Worm (Caenorhabditis elegans): Measurements from ENCODE around the gene lmtr-2.

Gene lmtr-2

ce11 chrV:8050811-8051210, 39.9 kb upstream of the lmtr-2 start, which contains the start of gene col-43 (continued):
- TF ChIP-seq egl-43 (GFP tag; IDR thresholded peaks at IDR 0.05), result no peak

DNA sequence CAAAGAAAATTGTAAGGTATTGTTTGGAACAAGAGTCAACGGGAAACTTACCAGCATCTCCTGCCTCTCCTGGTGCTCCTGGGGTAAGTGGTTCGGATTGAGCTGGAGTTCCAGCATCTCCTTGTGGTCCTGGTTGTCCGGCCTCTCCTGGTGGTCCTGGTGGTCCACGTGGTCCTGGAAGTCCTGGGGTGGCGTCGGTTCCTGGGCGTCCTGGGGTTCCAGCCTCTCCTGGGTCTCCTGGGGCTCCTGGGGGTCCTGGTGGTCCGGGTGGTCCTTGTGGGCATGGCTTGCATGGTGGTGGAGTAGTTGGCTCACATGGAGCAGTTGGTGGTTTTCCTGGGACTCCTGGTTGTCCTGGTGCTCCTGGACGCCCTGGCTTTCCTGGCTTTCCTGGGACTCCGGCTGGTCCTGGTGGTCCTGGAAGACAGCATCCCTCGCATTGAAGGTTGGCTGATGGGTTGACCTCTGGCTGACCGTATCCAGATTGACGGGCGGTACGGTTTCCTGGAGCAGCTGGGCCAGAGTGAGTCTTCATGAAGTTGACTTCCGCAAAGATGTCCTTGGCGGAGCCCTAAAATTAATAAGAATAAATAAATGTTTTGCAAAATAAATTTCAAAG, 39.3 kb upstream of the lmtr-2 start:
- no peak for TF ChIP-seq ceh-20 (GFP tag; IDR thresholded peaks at IDR 0.05)
- no peak for TF ChIP-seq ZK337.2 (GFP tag; IDR thresholded peaks at IDR 0.05)
- TF ChIP-seq T20F7.1 (GFP tag; optimal IDR thresholded peaks at IDR 0.05), result no peak
- TF ChIP-seq aha-1 (tag), result peak; percentile 30
- TF ChIP-seq T26A8.4 (GFP tag; IDR thresholded peaks at IDR 0.05), result no peak
- TF ChIP-seq pqm-1 (tag; optimal IDR thresholded peaks at IDR 0.05), result no peak
- no peak for TF ChIP-seq dmd-9 (GFP tag; IDR thresholded peaks at IDR 0.05)
- peak; percentile 96 for TF ChIP-seq set-16 (GFP tag; IDR thresholded peaks at IDR 0.05)

DNA sequence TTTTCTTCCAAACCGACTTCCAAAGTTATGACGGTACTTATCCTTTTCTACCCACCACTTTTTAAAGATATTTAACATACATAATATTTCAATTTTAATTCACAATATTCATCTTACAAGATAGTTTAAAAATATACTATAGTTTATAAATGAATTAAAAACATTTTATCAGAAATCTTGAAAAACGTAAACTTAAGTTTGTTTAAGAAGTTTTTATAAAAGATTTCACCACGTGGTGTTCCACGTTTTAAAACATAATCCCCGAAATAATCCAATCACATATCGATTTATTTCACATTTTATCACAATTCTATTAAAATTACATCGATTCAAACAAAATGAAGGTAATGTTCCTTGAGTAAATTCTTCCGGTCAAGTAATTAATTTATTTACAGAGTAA, 35.8 kb upstream of the lmtr-2 start, which contains the start of gene ZC513.3:
ZC513.3 (plus strand) TSS at position 301 of the 400 bp plus-strand sequence.
- TF ChIP-seq dve-1 (tag; optimal IDR thresholded peaks at IDR 0.05; ENCODE audit: insufficient read depth) (no peak), lin-29 (GFP tag; IDR thresholded peaks at IDR 0.05) (no peak), T26A8.4 (GFP tag; IDR thresholded peaks at IDR 0.05) (no peak), nhr-28 (tag; optimal IDR thresholded peaks at IDR 0.05) (no peak), lin-39 (tag; optimal IDR thresholded peaks at IDR 0.05) (no peak), mxl-2 (GFP tag; conservative IDR thresholded peaks at IDR 0.05) (no peak), nhr-41 (GFP tag; IDR thresholded peaks at IDR 0.05) (no peak), skn-1 (tag; optimal IDR thresholded peaks at IDR 0.05) (no peak), zip-11 (GFP tag; IDR thresholded peaks at IDR 0.05) (no peak), lim-7 (GFP tag; IDR thresholded peaks at IDR 0.05) (no peak), tag-97 (GFP tag; IDR thresholded peaks at IDR 0.05) (no peak), Y48G9A.11 (GFP tag; IDR thresholded peaks at IDR 0.05) (no peak), ztf-7 (tag; optimal IDR thresholded peaks at IDR 0.05) (no peak)

ce11 chrV:8044957-8045356, 34.1 kb upstream of the lmtr-2 start:
- TF ChIP-seq mes-2 (tag; optimal IDR thresholded peaks at IDR 0.05; ENCODE audit: poor library complexity, severe bottlenecking) (peak; percentile 3), hlh-11 (tag; optimal IDR thresholded peaks at IDR 0.05) (peak; percentile 5), nhr-28 (tag; optimal IDR thresholded peaks at IDR 0.05) (peak; percentile 16), pqm-1 (tag; optimal IDR thresholded peaks at IDR 0.05) (no peak)

- TF ChIP-seq aha-1 (tag) (peak; percentile 60), hlh-11 (tag; optimal IDR thresholded peaks at IDR 0.05) (no peak), unc-62 (GFP tag; optimal IDR thresholded peaks at IDR 0.05 in 1 of 2) (peak in 1 of 2 experiments; percentile 60), unc-62 (tag; optimal IDR thresholded peaks at IDR 0.05) (no peak)
Measured at ce11 chrV:8043664-8044063, 32.8 kb upstream of the lmtr-2 start.

ce11 chrV:8041336-8041868, 30.5 kb upstream of the lmtr-2 start:
- TF ChIP-seq unc-62 (GFP tag; optimal IDR thresholded peaks at IDR 0.05 in 1 of 2), result peak in 1 of 2 experiments; percentile 94
- no peak for TF ChIP-seq unc-62 (tag; optimal IDR thresholded peaks at IDR 0.05)
- TF ChIP-seq aly-2 (tag; optimal IDR thresholded peaks at IDR 0.05), result no peak

- no peak for TF ChIP-seq ceh-28 (tag; optimal IDR thresholded peaks at IDR 0.05)
- peak in 1 of 2 experiments; percentile 43 for TF ChIP-seq mdl-1 (tag; optimal IDR thresholded peaks at IDR 0.05)
- TF ChIP-seq ztf-7 (tag; optimal IDR thresholded peaks at IDR 0.05), result no peak
- TF ChIP-seq Y5F2A.4 (GFP tag; optimal IDR thresholded peaks at IDR 0.05), result no peak
- no peak for TF ChIP-seq F26F4.8 (GFP tag; conservative IDR thresholded peaks at IDR 0.05)
- TF ChIP-seq zfp-3 (GFP tag; conservative IDR thresholded peaks at IDR 0.05), result no peak
- no peak for TF ChIP-seq nhr-10 (tag; optimal IDR thresholded peaks at IDR 0.05)
- peak; percentile 40 for TF ChIP-seq rbr-2 (tag; optimal IDR thresholded peaks at IDR 0.05)
- TF ChIP-seq dmd-6 (GFP tag; IDR thresholded peaks at IDR 0.05), result 0 out of 2 replicates have a peak, but pooled peaks have one; percentile 13
- TF ChIP-seq jun-1 (tag; optimal IDR thresholded peaks at IDR 0.05), result peak; percentile 8
- TF ChIP-seq unc-62 (GFP tag; optimal IDR thresholded peaks at IDR 0.05 in 1 of 2), result no peak
- no peak for TF ChIP-seq unc-62 (tag; optimal IDR thresholded peaks at IDR 0.05)
- no peak for TF ChIP-seq daf-16 (GFP tag; optimal IDR thresholded peaks at IDR 0.05)
- TF ChIP-seq daf-16 (tag; optimal IDR thresholded peaks at IDR 0.05), result no peak
- no peak for TF ChIP-seq tra-1 (GFP tag; IDR thresholded peaks at IDR 0.05)
Measured at ce11 chrV:8040247-8041084, 29.6 kb upstream of the lmtr-2 start.

Data from whole organism, L4 larva.